Worm (Caenorhabditis elegans) whole organism, L4 larva: ENCODE measurements around the gene mam-7.
A peak's percentile ranks its signal among the peaks of the same experiment; 100 is the strongest.

Experiments
- D1046.2 ChIP-seq: fragments of 200-800 bp; sonication (Bioruptor generic); IDR thresholded peaks from 2 replicates; pipeline ENCODE4 v1.3.6; 2022; ENCODE audit warnings: missing genetic modification characterization, missing compliant biosample characterization
- F10B5.3 ChIP-seq: sonication (generic microtip); optimal IDR thresholded peaks from 2 replicates; lab custom pipeline; 2016; ENCODE audit warnings: mild to moderate bottlenecking, missing genetic modification characterization, missing compliant biosample characterization
- F37D6.2 ChIP-seq: sonication (generic microtip); optimal IDR thresholded peaks from 2 replicates; lab custom pipeline; 2016; ENCODE audit warnings: mild to moderate bottlenecking, missing genetic modification characterization, missing compliant biosample characterization
- T26A8.4 ChIP-seq: fragments of 200-800 bp; sonication (Bioruptor generic); IDR thresholded peaks from 2 replicates; pipeline ENCODE4 v1.3.6; 2022; ENCODE audit warnings: missing genetic modification characterization, missing compliant biosample characterization
- Y105C5A.15 ChIP-seq: fragments of 200-800 bp; sonication (Bioruptor generic); IDR thresholded peaks from 2 replicates; pipeline ENCODE4 v1.3.6; 2022; ENCODE audit warnings: missing genetic modification characterization, missing compliant biosample characterization
- Y48G9A.11 ChIP-seq: fragments of 200-800 bp; sonication (Bioruptor generic); IDR thresholded peaks from 2 replicates; pipeline ENCODE4 v1.3.6; 2022; ENCODE audit warnings: missing genetic modification reagents, missing genetic modification characterization, missing compliant biosample characterization
- Y5F2A.4 ChIP-seq: fragments of 200-800 bp; sonication (Bioruptor generic); optimal IDR thresholded peaks from 2 replicates; lab custom pipeline; 2018; ENCODE audit warnings: mild to moderate bottlenecking, missing genetic modification characterization, missing compliant biosample characterization
- ZK546.5 ChIP-seq, 2 experiments: sonication (generic microtip); optimal IDR thresholded peaks; 2 replicates each; lab custom pipeline; 2017; ENCODE audit warnings: missing biosample characterization in 2 of 2, missing genetic modification characterization in 2 of 2
- aha-1 ChIP-seq: fragments of 150-350 bp; peaks from one replicate; lab custom pipeline; 2014; ENCODE audit warnings: missing biosample characterization, missing genetic modification characterization
- aly-2 ChIP-seq: sonication (generic microtip); optimal IDR thresholded peaks from 2 replicates; lab custom pipeline; 2018; ENCODE audit warnings: missing biosample characterization, missing genetic modification characterization
- arid-1 ChIP-seq: fragments of 200-800 bp; sonication (Bioruptor generic); conservative IDR thresholded peaks from 2 replicates; pipeline ENCODE4 v1.3.6; 2022; ENCODE audit warnings: missing genetic modification reagents, missing genetic modification characterization, missing compliant biosample characterization
- attf-4 ChIP-seq: sonication (generic microtip); optimal IDR thresholded peaks from 3 replicates; lab custom pipeline; 2017; ENCODE audit warnings: missing biosample characterization, missing genetic modification characterization
- ceh-20 ChIP-seq: fragments of 200-800 bp; sonication (Bioruptor generic); IDR thresholded peaks from 2 replicates; pipeline ENCODE4 v1.3.6; 2022; ENCODE audit warnings: missing genetic modification reagents, missing genetic modification characterization, missing compliant biosample characterization
- ceh-28 ChIP-seq: fragments of 150-350 bp; optimal IDR thresholded peaks from 2 replicates; lab custom pipeline; 2014; ENCODE audit warnings: missing biosample characterization, missing genetic modification reagents, missing genetic modification characterization
- ceh-32 ChIP-seq: sonication (generic microtip); optimal IDR thresholded peaks from 2 replicates; lab custom pipeline; 2016; ENCODE audit warnings: mild to moderate bottlenecking, missing genetic modification characterization, missing compliant biosample characterization; ENCODE audit not compliant: poor library complexity
- ctbp-1 ChIP-seq: fragments of 200-800 bp; sonication (Bioruptor generic); IDR thresholded peaks from 2 replicates; pipeline ENCODE4 v1.3.6; 2022; ENCODE audit warnings: missing genetic modification reagents, missing genetic modification characterization, missing compliant biosample characterization
- daf-12 ChIP-seq: fragments of 150-350 bp; optimal IDR thresholded peaks from 2 replicates; lab custom pipeline; 2014; ENCODE audit warnings: missing biosample characterization, missing genetic modification reagents, missing genetic modification characterization
- daf-16 ChIP-seq, 3 experiments: sonication (generic microtip); optimal IDR thresholded peaks; 2 replicates each; lab custom pipeline; 2016 to 2017; ENCODE audit warnings: missing genetic modification characterization in 3 of 3, missing genetic modification reagents in 3 of 3, mild to moderate bottlenecking in 2 of 3, missing compliant biosample characterization in 2 of 3, missing biosample characterization in 1 of 3, moderate library complexity in 1 of 3
- daf-19 ChIP-seq: fragments of 200-800 bp; sonication (Bioruptor generic); conservative IDR thresholded peaks from 2 replicates; pipeline ENCODE4 v1.3.6; 2022; ENCODE audit warnings: missing genetic modification characterization, missing compliant biosample characterization
- dmd-6 ChIP-seq: fragments of 200-800 bp; sonication (Bioruptor generic); IDR thresholded peaks from 2 replicates; pipeline ENCODE4 v1.3.6; 2022; ENCODE audit warnings: missing genetic modification reagents, missing genetic modification characterization, missing compliant biosample characterization
- dpl-1 ChIP-seq: fragments of 150-350 bp; optimal IDR thresholded peaks from 2 replicates; lab custom pipeline; 2014; ENCODE audit warnings: missing biosample characterization, missing genetic modification reagents, missing genetic modification characterization
- duxl-1 ChIP-seq: sonication (generic microtip); optimal IDR thresholded peaks from 2 replicates; lab custom pipeline; 2016; ENCODE audit warnings: mild to moderate bottlenecking, missing genetic modification characterization, moderate library complexity, missing compliant biosample characterization; ENCODE audit not compliant: poor library complexity
- dve-1 ChIP-seq: sonication (generic microtip); optimal IDR thresholded peaks from 2 replicates; lab custom pipeline; 2017; ENCODE audit warnings: antibody characterized with exemption, mild to moderate bottlenecking, missing genetic modification characterization, missing compliant biosample characterization; ENCODE audit not compliant: insufficient read depth
- fkh-10 ChIP-seq: fragments of 150-350 bp; optimal IDR thresholded peaks from 2 replicates; lab custom pipeline; 2014; ENCODE audit warnings: missing biosample characterization, missing genetic modification reagents, missing genetic modification characterization
- hlh-30 ChIP-seq: sonication (generic microtip); optimal IDR thresholded peaks from 2 replicates; lab custom pipeline; 2017; ENCODE audit warnings: antibody characterized with exemption, mild to moderate bottlenecking, missing genetic modification characterization, missing compliant biosample characterization; ENCODE audit not compliant: insufficient read depth
- lin-13 ChIP-seq: fragments of 150-350 bp; optimal IDR thresholded peaks from 2 replicates; lab custom pipeline; 2014; ENCODE audit warnings: missing biosample characterization, missing genetic modification reagents, missing genetic modification characterization
- lin-38 ChIP-seq: fragments of 200-800 bp; sonication (Bioruptor generic); IDR thresholded peaks from 2 replicates; pipeline ENCODE4 v1.3.6; 2022; ENCODE audit warnings: missing genetic modification reagents, missing genetic modification characterization, missing compliant biosample characterization
- lir-3 ChIP-seq: sonication (generic microtip); optimal IDR thresholded peaks from 2 replicates; lab custom pipeline; 2016; ENCODE audit warnings: mild to moderate bottlenecking, missing genetic modification characterization, missing compliant biosample characterization
- lsy-2 ChIP-seq, 2 experiments: fragments of 150-350 bp in 1 of 2; sonication (generic microtip) in 1 of 2; optimal IDR thresholded peaks; 2 replicates each; lab custom pipeline; 2014 to 2017; ENCODE audit warnings: missing biosample characterization in 2 of 2, missing genetic modification characterization in 2 of 2
- mes-2 ChIP-seq: sonication (generic microtip); optimal IDR thresholded peaks from 2 replicates; lab custom pipeline; 2016; ENCODE audit warnings: missing genotype, mild to moderate bottlenecking, missing genetic modification characterization, missing compliant biosample characterization; ENCODE audit not compliant: poor library complexity, severe bottlenecking
- mxl-2 ChIP-seq: fragments of 200-800 bp; sonication (Bioruptor generic); conservative IDR thresholded peaks from 2 replicates; pipeline ENCODE4 v1.3.6; 2022; ENCODE audit warnings: missing genetic modification reagents, missing genetic modification characterization, missing compliant biosample characterization
- mxl-3 ChIP-seq: fragments of 200-800 bp; sonication (Bioruptor generic); optimal IDR thresholded peaks from 2 replicates; lab custom pipeline; 2018; ENCODE audit warnings: mild to moderate bottlenecking, missing genetic modification characterization, missing compliant biosample characterization
- nhr-102 ChIP-seq: sonication (generic microtip); optimal IDR thresholded peaks from 2 replicates; lab custom pipeline; 2016; ENCODE audit warnings: mild to moderate bottlenecking, missing genetic modification characterization, moderate library complexity, missing compliant biosample characterization
- nhr-11 ChIP-seq: fragments of 150-350 bp; optimal IDR thresholded peaks from 2 replicates; lab custom pipeline; 2014; ENCODE audit warnings: missing biosample characterization, missing genetic modification characterization
- nhr-237 ChIP-seq: sonication (generic microtip); optimal IDR thresholded peaks from 2 replicates; lab custom pipeline; 2017; ENCODE audit warnings: missing biosample characterization, missing genetic modification characterization
- nhr-28 ChIP-seq: fragments of 150-350 bp; optimal IDR thresholded peaks from 2 replicates; lab custom pipeline; 2014; ENCODE audit warnings: missing biosample characterization, missing genetic modification characterization
- pha-4 ChIP-seq, 2 experiments: fragments of 150-350 bp in 1 of 2; fragments of 200-800 bp in 1 of 2; sonication (Bioruptor generic) in 1 of 2; IDR thresholded peaks in 1 of 2; optimal IDR thresholded peaks in 1 of 2; 2 replicates each; pipeline versions ENCODE4 v1.3.6 to Lab custom; 2014 to 2022; ENCODE audit warnings: missing genetic modification characterization in 2 of 2, missing genetic modification reagents in 2 of 2, missing biosample characterization in 1 of 2, missing compliant biosample characterization in 1 of 2
- tag-97 ChIP-seq: fragments of 200-800 bp; sonication (Bioruptor generic); IDR thresholded peaks from 2 replicates; pipeline ENCODE4 v1.3.6; 2022; ENCODE audit warnings: missing genetic modification characterization, missing compliant biosample characterization
- tra-1 ChIP-seq: fragments of 200-800 bp; sonication (Bioruptor generic); IDR thresholded peaks from 2 replicates; pipeline ENCODE4 v1.3.6; 2022; ENCODE audit warnings: missing genetic modification reagents, missing genetic modification characterization, missing compliant biosample characterization
- unc-130 ChIP-seq: sonication (generic microtip); optimal IDR thresholded peaks from 2 replicates; lab custom pipeline; 2016; ENCODE audit warnings: missing genetic modification reagents, missing genetic modification characterization, missing compliant biosample characterization
- unc-62 ChIP-seq, 3 experiments: fragments of 150-350 bp in 1 of 3; sonication (generic microtip); optimal IDR thresholded peaks in 2 of 3; peaks in 1 of 3; 1 replicate in 1 of 3; 2 replicates in 2 of 3; lab custom pipeline; 2014 to 2017; ENCODE audit warnings: missing biosample characterization in 3 of 3, missing genetic modification characterization in 3 of 3, missing genetic modification reagents in 3 of 3, missing genotype in 1 of 3
- zag-1 ChIP-seq: fragments of 150-350 bp; optimal IDR thresholded peaks from 2 replicates; lab custom pipeline; 2014; ENCODE audit warnings: missing biosample characterization, missing genetic modification characterization
- zfp-2 ChIP-seq: sonication (generic microtip); optimal IDR thresholded peaks from 2 replicates; lab custom pipeline; 2016; ENCODE audit warnings: mild to moderate bottlenecking, missing genetic modification characterization, missing compliant biosample characterization
- zip-11 ChIP-seq: fragments of 200-800 bp; sonication (Bioruptor generic); IDR thresholded peaks from 2 replicates; pipeline ENCODE4 v1.3.6; 2022; ENCODE audit warnings: missing genetic modification characterization, missing compliant biosample characterization
- zip-2 ChIP-seq: fragments of 150-350 bp; optimal IDR thresholded peaks from 2 replicates; lab custom pipeline; 2014; ENCODE audit warnings: missing biosample characterization, missing genetic modification characterization

mam-7 gene

ce11 chrIII:9892855-9893254 lies at the start of gene mam-7:
Gene mam-7, plus strand, starts transcription at chrIII:9893155.
- TF ChIP-seq ceh-20 (GFP tag; lab: Robert Waterston, UW) (no peak), zip-2 (tag; lab: Kevin White, UChicago) (no peak), mxl-2 (GFP tag; lab: Robert Waterston, UW) (no peak), daf-19 (GFP tag; lab: Robert Waterston, UW) (no peak)

- peak; percentile 35 for TF ChIP-seq nhr-28 (tag; lab: Kevin White, UChicago)
- no peak for TF ChIP-seq attf-4 (tag; lab: Kevin White, UChicago)
- peak; percentile 68 for TF ChIP-seq aha-1 (tag; lab: Kevin White, UChicago)
- TF ChIP-seq daf-16 (GFP tag; optimal IDR thresholded peaks at IDR 0.05; lab: Kevin White, UChicago) = no peak
- TF ChIP-seq daf-16 (tag; optimal IDR thresholded peaks at IDR 0.05; lab: Kevin White, UChicago) = peak; percentile 2
- TF ChIP-seq, all 104 proteins: peak for 3
Measured at ce11 chrIII:9843715-9844114, 49.2 kb upstream of the mam-7 start, which contains the start of gene K11H3.5. Gene K11H3.5, plus strand, starts transcription at chrIII:9843768.

ce11 chrIII:9846093-9846492 lies 46.9 kb upstream of the mam-7 start, which contains the start of gene K11H3.2:
Gene K11H3.2, plus strand, starts transcription at chrIII:9846393.
- TF ChIP-seq fkh-10 (GFP tag; lab: Kevin White, UChicago) = no peak
- TF ChIP-seq zfp-2 = no peak
- TF ChIP-seq duxl-1 = no peak

- TF ChIP-seq mxl-3 (GFP tag; lab: Kevin White, UChicago) (no peak), lsy-2 (tag; optimal IDR thresholded peaks at IDR 0.05; lab: Kevin White, UChicago) (peak in 1 of 2 experiments; percentile 74), lin-13 (GFP tag; lab: Kevin White, UChicago) (no peak), D1046.2 (no peak), hlh-30 (tag; lab: Kevin White, UChicago) (peak; percentile 36), ceh-28 (tag; lab: Kevin White, UChicago) (no peak), zag-1 (tag; lab: Kevin White, UChicago) (no peak), unc-130 (GFP tag; lab: Kevin White, UChicago) (no peak), tag-97 (GFP tag; lab: Robert Waterston, UW) (no peak), F37D6.2 (tag; lab: Kevin White, UChicago) (no peak), ctbp-1 (GFP tag; lab: Robert Waterston, UW) (no peak), Y105C5A.15 (no peak), lin-38 (GFP tag; lab: Robert Waterston, UW) (peak; percentile 86), F10B5.3 (no peak), dmd-6 (peak; percentile 19; the same call in 1 of the 2 replicates), Y5F2A.4 (no peak), attf-4 (tag; lab: Kevin White, UChicago) (no peak), T26A8.4 (GFP tag; lab: Robert Waterston, UW) (no peak), dve-1 (peak; percentile 33), tra-1 (no peak), arid-1 (no peak), unc-62 (GFP tag; optimal IDR thresholded peaks at IDR 0.05 in 1 of 2; lab: Kevin White, UChicago) (no peak), unc-62 (tag; optimal IDR thresholded peaks at IDR 0.05; lab: Kevin White, UChicago) (no peak), aly-2 (no peak)
Measured at ce11 chrIII:9848083-9848482, 44.9 kb upstream of the mam-7 start, which contains the start of gene mrpl-36. Gene mrpl-36, minus strand, starts transcription at chrIII:9848116.

ce11 chrIII:9848603-9849002 lies 44.4 kb upstream of the mam-7 start:
- no peak for TF ChIP-seq Y48G9A.11 (GFP tag; lab: Robert Waterston, UW)
- no peak for TF ChIP-seq nhr-11 (tag; lab: Kevin White, UChicago)
- TF ChIP-seq nhr-102 (tag; lab: Kevin White, UChicago) = no peak
- no peak for TF ChIP-seq pha-4 (GFP tag; IDR thresholded peaks at IDR 0.05; lab: Robert Waterston, UW)
- no peak for TF ChIP-seq pha-4 (tag; optimal IDR thresholded peaks at IDR 0.05; lab: Kevin White, UChicago)
- no peak for TF ChIP-seq daf-12 (tag; lab: Kevin White, UChicago)
- TF ChIP-seq zip-11 (GFP tag; lab: Robert Waterston, UW) = no peak
- TF ChIP-seq tra-1 = no peak
- TF ChIP-seq lir-3 (tag; lab: Kevin White, UChicago) = no peak
- peak; percentile 43 for TF ChIP-seq dpl-1 (GFP tag; lab: Kevin White, UChicago)
- no peak for TF ChIP-seq nhr-237
- TF ChIP-seq mes-2 (tag; lab: Kevin White, UChicago) = peak; percentile 38
- no peak for TF ChIP-seq ZK546.5 (tag; optimal IDR thresholded peaks at IDR 0.05; lab: Kevin White, UChicago)
- no peak for TF ChIP-seq ceh-32 (tag; lab: Kevin White, UChicago)
